Worm (Caenorhabditis elegans): ENCODE data around the gene ugt-64.

Gene ugt-64

DNA sequence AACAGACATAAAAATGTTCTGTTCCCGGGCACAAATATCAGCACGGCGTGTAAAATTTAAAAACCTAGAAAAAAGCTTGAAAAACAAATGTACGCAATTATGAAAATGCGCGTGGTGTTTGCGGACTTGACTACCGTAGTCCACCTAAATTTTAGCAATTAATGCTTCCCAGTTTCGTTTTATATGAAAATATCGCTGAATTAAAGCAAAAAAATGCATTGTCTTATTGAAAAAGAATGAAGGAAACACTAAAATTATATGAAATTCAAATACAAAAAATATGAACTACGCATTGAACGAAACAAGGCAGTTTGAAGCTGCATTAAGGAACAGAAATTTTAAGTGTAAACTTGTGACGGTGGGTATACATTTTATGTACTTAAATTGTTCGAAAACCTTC is at the start of gene ugt-64:
Gene ugt-64, minus strand, starts transcription at position 101 of the 400 bp plus-strand sequence.
- TF ChIP-seq lsl-1 (GFP tag; optimal IDR thresholded peaks at IDR 0.05): peak; percentile 24

DNA sequence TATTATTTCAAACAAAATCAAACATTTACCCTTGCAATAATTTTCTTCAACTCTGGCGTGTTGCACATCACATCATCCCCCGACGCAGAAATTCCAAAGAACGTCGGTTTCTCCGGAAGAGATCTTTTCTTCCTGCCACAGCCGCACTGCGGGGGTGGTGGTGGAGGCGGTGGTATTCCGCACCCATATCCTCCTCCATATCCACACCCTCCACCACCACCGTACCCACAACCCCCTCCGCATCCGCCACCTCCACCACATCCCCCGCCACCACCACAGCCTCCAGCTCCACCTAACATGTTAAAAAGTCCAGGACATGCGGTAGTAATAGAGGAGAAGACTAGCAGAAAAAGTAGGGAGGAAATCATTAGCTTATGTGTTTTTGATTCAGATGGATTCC is 48.7 kb upstream of the ugt-64 start, which contains the start of gene grl-29:
Gene grl-29, minus strand, starts transcription at position 368 of the 400 bp plus-strand sequence.
- TF ChIP-seq F52B5.7 (tag; optimal IDR thresholded peaks at IDR 0.05) (no peak), snpc-1.1 (tag; optimal IDR thresholded peaks at IDR 0.05; ENCODE audit: insufficient read depth) (no peak), egrh-3 (GFP tag; IDR thresholded peaks at IDR 0.05) (peak; percentile 74; the same call in 1 of the 2 replicates), zfh-2 (GFP tag; conservative IDR thresholded peaks at IDR 0.05) (peak; percentile 85)

DNA sequence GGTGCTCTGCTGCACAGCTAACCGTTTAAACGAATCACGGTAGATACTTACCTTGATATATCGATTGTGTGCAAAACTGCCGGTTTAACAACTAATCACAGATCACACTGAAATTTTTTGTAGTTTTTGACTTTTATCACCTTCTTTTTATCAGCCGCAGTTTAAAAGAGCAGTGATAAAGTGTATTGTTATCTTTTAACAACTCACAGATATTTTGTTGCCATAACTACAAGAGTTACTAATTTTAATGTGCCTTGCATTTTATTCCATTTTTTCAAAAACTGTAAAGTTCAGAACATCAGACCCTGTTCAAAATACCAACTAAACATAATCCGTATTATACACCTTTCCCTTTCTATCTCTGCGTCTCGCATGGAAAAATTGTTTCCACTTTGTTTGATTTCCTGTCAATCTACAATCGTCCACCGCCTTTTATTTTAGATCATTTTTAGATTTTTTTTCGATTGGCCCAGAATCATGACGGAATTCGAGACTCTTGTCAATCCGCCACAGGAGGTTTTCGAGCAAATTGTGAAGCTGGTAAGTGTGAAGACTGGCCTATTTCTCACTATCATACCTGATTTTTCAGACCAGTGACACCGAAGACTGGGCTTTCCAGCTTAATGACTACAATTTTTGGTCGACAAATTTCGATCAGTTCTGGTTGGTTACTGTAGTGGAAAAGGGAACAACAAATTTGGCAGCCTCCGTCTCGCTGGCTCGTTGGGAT is 46.8 kb upstream of the ugt-64 start, which contains the start of gene T24A6.20:
Gene T24A6.20, plus strand, starts transcription at position 395 of the 730 bp plus-strand sequence.
- no peak for TF ChIP-seq nhr-120 (GFP tag; IDR thresholded peaks at IDR 0.05)
- TF ChIP-seq nhr-80 (tag; optimal IDR thresholded peaks at IDR 0.05): peak; percentile 56

DNA sequence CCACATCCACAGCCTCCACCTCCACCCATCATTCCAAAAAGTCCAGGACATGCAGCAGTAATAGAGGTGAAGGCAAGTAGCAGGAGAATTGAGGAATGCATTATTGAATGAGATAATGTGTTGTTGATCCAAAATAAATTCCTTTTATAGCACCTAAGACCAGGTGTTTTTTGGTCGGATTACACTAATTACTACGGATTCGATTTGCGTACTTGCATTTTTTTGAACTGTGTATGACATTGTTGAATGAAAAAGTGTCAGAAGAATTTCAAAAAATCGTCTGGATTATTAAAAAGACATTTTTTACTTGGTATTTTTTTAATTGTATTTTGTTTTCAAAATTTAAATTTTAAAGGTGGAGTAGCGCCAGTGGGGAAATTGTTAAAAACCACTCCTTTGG is 45.6 kb upstream of the ugt-64 start, which contains the start of gene grl-28:
Gene grl-28, minus strand, starts transcription at position 101 of the 400 bp plus-strand sequence.
- no peak for TF ChIP-seq Y56A3A.18 (GFP tag; IDR thresholded peaks at IDR 0.05)
- TF ChIP-seq him-1 (tag; optimal IDR thresholded peaks at IDR 0.05): no peak
- TF ChIP-seq lsy-27 (tag; optimal IDR thresholded peaks at IDR 0.05; ENCODE audit: borderline replicate concordance, insufficient read depth): no peak
- TF ChIP-seq tbx-9 (tag; optimal IDR thresholded peaks at IDR 0.05; ENCODE audit: borderline replicate concordance): no peak
- no peak for TF ChIP-seq T07F8.4 (tag; optimal IDR thresholded peaks at IDR 0.05)
- TF ChIP-seq tlf-1 (GFP tag; optimal IDR thresholded peaks at IDR 0.05): no peak
- TF ChIP-seq atf-7 (tag; optimal IDR thresholded peaks at IDR 0.05): no peak
- no peak for TF ChIP-seq ceh-27 (GFP tag; optimal IDR thresholded peaks at IDR 0.05)
- no peak for TF ChIP-seq pha-4 (tag; optimal IDR thresholded peaks at IDR 0.05)
- TF ChIP-seq mcd-1 (GFP tag; IDR thresholded peaks at IDR 0.05): no peak
- TF ChIP-seq nhr-179 (tag; optimal IDR thresholded peaks at IDR 0.05): no peak
- no peak for TF ChIP-seq Y67H2A.10 (GFP tag; conservative IDR thresholded peaks at IDR 0.05)
- TF ChIP-seq ztf-22 (GFP tag; optimal IDR thresholded peaks at IDR 0.05): no peak

DNA sequence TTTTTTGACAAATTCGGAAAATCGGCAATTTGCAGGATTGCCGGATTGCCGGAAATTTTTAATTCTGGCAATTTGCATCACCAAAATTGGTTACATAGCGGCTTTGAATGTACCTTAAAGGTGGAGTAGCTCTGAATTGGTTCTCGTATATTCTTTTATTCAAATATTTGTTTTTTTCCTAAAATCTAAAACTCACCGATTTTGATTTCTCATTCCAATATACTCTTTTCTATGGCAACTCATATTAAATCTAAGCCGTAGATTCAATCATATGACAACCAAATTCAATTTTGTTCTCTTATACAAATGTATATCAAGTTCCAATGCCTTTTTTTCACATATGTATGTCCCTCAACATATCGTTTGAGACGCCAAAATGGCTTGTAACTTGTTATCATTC is 43.4 kb upstream of the ugt-64 start, which contains the start of gene sri-21:
Gene sri-21, plus strand, starts transcription at position 301 of the 400 bp plus-strand sequence.
- TF ChIP-seq ztf-6 (GFP tag; IDR thresholded peaks at IDR 0.05) (no peak), mcd-1 (GFP tag; IDR thresholded peaks at IDR 0.05) (no peak), B0336.3 (GFP tag; IDR thresholded peaks at IDR 0.05) (no peak), lsy-27 (tag; optimal IDR thresholded peaks at IDR 0.05; ENCODE audit: borderline replicate concordance, insufficient read depth) (no peak), madf-6 (GFP tag; IDR thresholded peaks at IDR 0.05) (no peak), attf-3 (GFP tag; conservative IDR thresholded peaks at IDR 0.05) (no peak), lsl-1 (GFP tag; optimal IDR thresholded peaks at IDR 0.05) (no peak), B0035.1 (tag; optimal IDR thresholded peaks at IDR 0.05) (no peak), C06A6.2 (GFP tag; conservative IDR thresholded peaks at IDR 0.05) (no peak), atf-7 (tag; optimal IDR thresholded peaks at IDR 0.05) (no peak), F37B4.10 (GFP tag; IDR thresholded peaks at IDR 0.05) (no peak), lin-26 (GFP tag; IDR thresholded peaks at IDR 0.05) (no peak), C17E4.6 (GFP tag; IDR thresholded peaks at IDR 0.05) (no peak), ztf-22 (GFP tag; optimal IDR thresholded peaks at IDR 0.05) (no peak), unc-62 (GFP tag; optimal IDR thresholded peaks at IDR 0.05) (no peak), sdz-38 (tag; optimal IDR thresholded peaks at IDR 0.05) (no peak), zfh-2 (GFP tag; conservative IDR thresholded peaks at IDR 0.05) (no peak), lin-54 (GFP tag; optimal IDR thresholded peaks at IDR 0.05) (no peak), nfya-1 (tag; optimal IDR thresholded peaks at IDR 0.05; ENCODE audit: borderline replicate concordance, insufficient read depth) (no peak), sptf-2 (GFP tag; optimal IDR thresholded peaks at IDR 0.05) (no peak)
